Worm (Caenorhabditis elegans) whole organism, young adult: ENCODE measurements around the gene T03E6.8.

Experiments used
- B0019.2 ChIP-seq: fragments of 200-800 bp; sonication (Bioruptor generic); conservative IDR thresholded peaks from 2 replicates; pipeline ENCODE4 v1.3.6; 2022; ENCODE audit warnings: missing genetic modification reagents, missing genetic modification characterization, missing compliant biosample characterization
- C06A6.2 ChIP-seq: fragments of 200-800 bp; sonication (Bioruptor generic); conservative IDR thresholded peaks from 2 replicates; pipeline ENCODE4 v1.3.6; 2022; ENCODE audit warnings: missing genetic modification characterization, missing compliant biosample characterization
- C17E4.6 ChIP-seq: fragments of 200-800 bp; sonication (Bioruptor generic); IDR thresholded peaks from 2 replicates; pipeline ENCODE4 v1.3.6; 2022; ENCODE audit warnings: missing genetic modification reagents, missing genetic modification characterization, missing compliant biosample characterization
- Y67H2A.10 ChIP-seq: fragments of 200-800 bp; sonication (Bioruptor generic); conservative IDR thresholded peaks from 2 replicates; pipeline ENCODE4 v1.3.6; 2022; ENCODE audit warnings: missing genetic modification reagents, missing genetic modification characterization, missing compliant biosample characterization
- Y95B8A.8 ChIP-seq: fragments of 200-800 bp; sonication (Bioruptor generic); IDR thresholded peaks from 2 replicates; pipeline ENCODE4 v1.3.6; 2022; ENCODE audit warnings: missing genetic modification reagents, missing genetic modification characterization, missing compliant biosample characterization
- ama-1 ChIP-seq, 3 experiments: fragments of 150-350 bp in 1 of 3; sonication (generic microtip) in 2 of 3; optimal IDR thresholded peaks; 2 replicates each; lab custom pipeline; 2014 to 2018; ENCODE audit warnings: missing biosample characterization in 2 of 3, missing genetic modification characterization in 2 of 3, missing genetic modification reagents in 2 of 3
- cebp-1 ChIP-seq, 2 experiments: fragments of 200-800 bp in 1 of 2; sonication (Bioruptor generic) in 1 of 2; sonication (generic microtip) in 1 of 2; IDR thresholded peaks in 1 of 2; optimal IDR thresholded peaks in 1 of 2; 2 replicates each; pipeline versions ENCODE4 v1.3.6 to Lab custom; 2017 to 2022; ENCODE audit warnings: missing compliant biosample characterization in 2 of 2, missing genetic modification characterization in 2 of 2, mild to moderate bottlenecking in 1 of 2, missing genetic modification reagents in 1 of 2, moderate library complexity in 1 of 2
- ceh-100 ChIP-seq: fragments of 200-800 bp; sonication (Bioruptor generic); IDR thresholded peaks from 2 replicates; pipeline ENCODE4 v1.3.6; 2022; ENCODE audit warnings: missing genetic modification reagents, missing genetic modification characterization, missing compliant biosample characterization
- chd-7 ChIP-seq: sonication (generic microtip); optimal IDR thresholded peaks from 2 replicates; lab custom pipeline; 2016; ENCODE audit warnings: mild to moderate bottlenecking, missing genetic modification characterization, moderate library complexity, missing compliant biosample characterization
- efl-1 ChIP-seq: fragments of 150-350 bp; optimal IDR thresholded peaks from 2 replicates; lab custom pipeline; 2014; ENCODE audit warnings: missing biosample characterization, missing genetic modification reagents, missing genetic modification characterization
- ekl-4 ChIP-seq: fragments of 200-800 bp; sonication (Bioruptor generic); IDR thresholded peaks from 2 replicates; pipeline ENCODE4 v1.3.6; 2022; ENCODE audit warnings: missing genetic modification reagents, missing genetic modification characterization, missing compliant biosample characterization
- lin-35 ChIP-seq, 3 experiments: fragments of 150-350 bp in 2 of 3; sonication (generic microtip) in 1 of 3; optimal IDR thresholded peaks; 2 replicates each; lab custom pipeline; 2014 to 2018; ENCODE audit warnings: missing biosample characterization in 3 of 3, missing genetic modification characterization in 3 of 3, missing genetic modification reagents in 3 of 3
- lin-40 ChIP-seq: sonication (generic microtip); optimal IDR thresholded peaks from 2 replicates; lab custom pipeline; 2016; ENCODE audit warnings: missing genetic modification characterization, mild to moderate bottlenecking, missing compliant biosample characterization, missing genotype, missing genetic modification reagents
- lin-54 ChIP-seq: fragments of 200-800 bp; sonication (Bioruptor generic); optimal IDR thresholded peaks from 2 replicates; lab custom pipeline; 2018; ENCODE audit warnings: mild to moderate bottlenecking, missing genetic modification characterization, missing compliant biosample characterization
- lsy-27 ChIP-seq: sonication (generic microtip); optimal IDR thresholded peaks from 2 replicates; lab custom pipeline; 2017; ENCODE audit warnings: missing genetic modification characterization, mild to moderate bottlenecking, missing compliant biosample characterization, antibody characterized with exemption, missing genotype, borderline replicate concordance; ENCODE audit not compliant: insufficient read depth
- madf-3 ChIP-seq: fragments of 200-800 bp; sonication (Bioruptor generic); IDR thresholded peaks from 2 replicates; pipeline ENCODE4 v1.3.6; 2022; ENCODE audit warnings: missing genetic modification reagents, missing genetic modification characterization, missing compliant biosample characterization
- mel-28 ChIP-seq: sonication (generic microtip); optimal IDR thresholded peaks from 2 replicates; lab custom pipeline; 2016; ENCODE audit warnings: borderline replicate concordance, mild to moderate bottlenecking, missing genetic modification characterization, missing compliant biosample characterization
- nhr-120 ChIP-seq: fragments of 200-800 bp; sonication (Bioruptor generic); IDR thresholded peaks from 2 replicates; pipeline ENCODE4 v1.3.6; 2022; ENCODE audit warnings: missing genetic modification characterization, missing compliant biosample characterization
- nhr-179 ChIP-seq: sonication (generic microtip); optimal IDR thresholded peaks from 2 replicates; lab custom pipeline; 2016; ENCODE audit warnings: mild to moderate bottlenecking, missing genetic modification characterization, missing compliant biosample characterization
- nhr-80 ChIP-seq: sonication (generic microtip); optimal IDR thresholded peaks from 2 replicates; lab custom pipeline; 2016; ENCODE audit warnings: missing genetic modification characterization, missing compliant biosample characterization
- pha-4 ChIP-seq: fragments of 150-350 bp; sonication (generic microtip); optimal IDR thresholded peaks from 2 replicates; lab custom pipeline; 2014; ENCODE audit warnings: missing biosample characterization, missing genetic modification reagents, missing genetic modification characterization
- rec-8 ChIP-seq, 2 experiments: sonication (generic microtip); optimal IDR thresholded peaks; 2 replicates each; lab custom pipeline; 2016; ENCODE audit warnings: mild to moderate bottlenecking in 2 of 2, missing genetic modification characterization in 2 of 2, missing genetic modification reagents in 2 of 2, missing genotype in 2 of 2, missing biosample characterization in 1 of 2, missing compliant biosample characterization in 1 of 2, moderate library complexity in 1 of 2
- repo-1 ChIP-seq: sonication (generic microtip); optimal IDR thresholded peaks from 2 replicates; lab custom pipeline; 2017; ENCODE audit warnings: mild to moderate bottlenecking, missing genetic modification characterization, missing compliant biosample characterization
- snpc-4 ChIP-seq, 5 experiments: fragments of 150-350 bp in 1 of 5; sonication (generic microtip) in 4 of 5; optimal IDR thresholded peaks; 2 replicates each; lab custom pipeline; 2014 to 2018; ENCODE audit warnings: missing genetic modification characterization in 5 of 5, missing biosample characterization in 3 of 5, antibody characterized with exemption in 2 of 5, mild to moderate bottlenecking in 2 of 5, missing compliant biosample characterization in 2 of 5, missing genotype in 2 of 5, moderate library complexity in 2 of 5, missing genetic modification reagents in 1 of 5
- tbp1 ChIP-seq: fragments of 200-800 bp; sonication (Bioruptor generic); optimal IDR thresholded peaks from 2 replicates; lab custom pipeline; 2018; ENCODE audit warnings: mild to moderate bottlenecking, missing genetic modification characterization, missing compliant biosample characterization
- tlf-1 ChIP-seq: fragments of 200-800 bp; sonication (Bioruptor generic); optimal IDR thresholded peaks from 2 replicates; lab custom pipeline; 2018; ENCODE audit warnings: mild to moderate bottlenecking, missing genetic modification characterization, missing compliant biosample characterization
- ztf-18 ChIP-seq: sonication (generic microtip); optimal IDR thresholded peaks from 2 replicates; lab custom pipeline; 2016; ENCODE audit warnings: missing genotype, mild to moderate bottlenecking, missing genetic modification characterization, missing compliant biosample characterization
- ztf-22 ChIP-seq: fragments of 200-800 bp; sonication (Bioruptor generic); optimal IDR thresholded peaks from 2 replicates; lab custom pipeline; 2018; ENCODE audit warnings: mild to moderate bottlenecking, missing genetic modification characterization, moderate library complexity, missing compliant biosample characterization
- ztf-25 ChIP-seq: fragments of 200-800 bp; sonication (Bioruptor generic); IDR thresholded peaks from 2 replicates; pipeline ENCODE4 v1.3.6; 2022; ENCODE audit warnings: missing genetic modification reagents, missing genetic modification characterization, missing compliant biosample characterization

The T03E6.8 gene

DNA sequence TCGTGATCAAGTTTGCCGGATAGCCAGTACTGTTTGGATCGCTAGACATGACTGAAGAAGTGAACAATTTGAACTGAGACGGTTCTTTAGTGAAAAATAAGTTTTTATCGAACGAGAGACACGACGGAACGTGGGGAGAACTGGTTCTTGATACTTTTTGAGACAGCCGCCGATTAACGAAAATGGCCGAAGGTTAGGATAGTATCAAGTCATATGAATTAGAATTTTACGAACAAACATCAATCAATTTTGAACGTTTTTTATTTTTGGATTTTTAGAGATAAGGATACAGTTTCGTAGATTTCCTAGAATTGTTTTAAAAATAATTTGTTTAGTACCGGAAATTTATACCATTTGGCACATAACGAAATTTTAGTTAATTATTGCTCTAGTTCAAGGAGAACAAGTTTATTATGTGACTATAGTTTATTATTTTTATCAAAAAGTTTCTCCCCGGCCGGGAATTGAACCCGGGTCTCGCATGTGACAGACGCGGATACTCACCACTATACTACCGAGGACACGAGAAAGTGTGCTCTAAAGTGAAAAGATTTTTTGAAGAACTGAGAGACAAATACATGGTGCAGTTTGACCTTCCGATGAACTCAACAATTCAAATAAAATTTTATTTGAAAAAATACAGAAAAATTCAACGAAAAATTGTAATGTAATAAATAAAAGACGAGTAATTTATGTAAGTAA, 45.5 kb upstream of the T03E6.8 start, which contains the start of gene W06G6.20 (continued):
- no peak for TF ChIP-seq chd-7 (tag; lab: Kevin White, UChicago)
- peak; percentile 44 for TF ChIP-seq snpc-4 (GFP tag; optimal IDR thresholded peaks at IDR 0.05; lab: Kevin White, UChicago)
- TF ChIP-seq snpc-4 (tag; optimal IDR thresholded peaks at IDR 0.05; lab: Kevin White, UChicago), result peak in 3 of 4 experiments; percentile 29 to 85 (median 76)
- no peak for TF ChIP-seq cebp-1 (GFP tag; IDR thresholded peaks at IDR 0.05; lab: Robert Waterston, UW)
- peak; percentile 31 for TF ChIP-seq cebp-1 (tag; optimal IDR thresholded peaks at IDR 0.05; lab: Kevin White, UChicago)
- peak; percentile 22 for TF ChIP-seq lsy-27 (tag; lab: Kevin White, UChicago)

- no peak for TF ChIP-seq ceh-100 (GFP tag; lab: Robert Waterston, UW)
- no peak for TF ChIP-seq pha-4 (tag; lab: Kevin White, UChicago)
- TF ChIP-seq lin-54 (GFP tag; lab: Kevin White, UChicago), result no peak
- no peak for TF ChIP-seq lin-35 (GFP tag; optimal IDR thresholded peaks at IDR 0.05; lab: Kevin White, UChicago)
- TF ChIP-seq tlf-1 (GFP tag; lab: Kevin White, UChicago), result no peak
- no peak for TF ChIP-seq nhr-179 (tag; lab: Kevin White, UChicago)
- TF ChIP-seq B0019.2, result no peak
- no peak for TF ChIP-seq nhr-80 (tag; lab: Kevin White, UChicago)
- TF ChIP-seq ekl-4 (GFP tag; lab: Robert Waterston, UW), result no peak
- TF ChIP-seq C17E4.6 (GFP tag; lab: Robert Waterston, UW), result no peak
- no peak for TF ChIP-seq rec-8 (tag; optimal IDR thresholded peaks at IDR 0.05; lab: Kevin White, UChicago)
- no peak for TF ChIP-seq nhr-120
- TF ChIP-seq madf-3 (GFP tag; lab: Robert Waterston, UW), result no peak
- no peak for TF ChIP-seq Y67H2A.10 (GFP tag; lab: Robert Waterston, UW)
- no peak for TF ChIP-seq snpc-4 (GFP tag; optimal IDR thresholded peaks at IDR 0.05; lab: Kevin White, UChicago)
- TF ChIP-seq snpc-4 (tag; optimal IDR thresholded peaks at IDR 0.05; lab: Kevin White, UChicago), result no peak
- no peak for TF ChIP-seq chd-7 (tag; lab: Kevin White, UChicago)
- TF ChIP-seq repo-1 (tag; lab: Kevin White, UChicago), result no peak
- TF ChIP-seq ama-1 (optimal IDR thresholded peaks at IDR 0.05; lab: Kevin White, UChicago), result no peak
- TF ChIP-seq ama-1 (GFP tag; optimal IDR thresholded peaks at IDR 0.05; lab: Kevin White, UChicago), result no peak
- no peak for TF ChIP-seq mel-28 (tag; lab: Kevin White, UChicago)
Observed at ce11 chrV:16647093-16647492, 44.1 kb upstream of the T03E6.8 start, which contains the start of gene W06G6.10. Gene W06G6.10, minus strand, starts transcription at chrV:16647193.

ce11 chrV:16646372-16646771, 43.4 kb upstream of the T03E6.8 start, which contains the start of gene W06G6.9:
Gene W06G6.9, minus strand, starts transcription at chrV:16646472.
- TF ChIP-seq efl-1 (GFP tag; lab: Kevin White, UChicago) (no peak), tbp1 (GFP tag; lab: Kevin White, UChicago) (no peak), C17E4.6 (GFP tag; lab: Robert Waterston, UW) (no peak), ztf-22 (GFP tag; lab: Kevin White, UChicago) (no peak), ztf-25 (no peak), lin-35 (GFP tag; optimal IDR thresholded peaks at IDR 0.05; lab: Kevin White, UChicago) (no peak), cebp-1 (GFP tag; IDR thresholded peaks at IDR 0.05; lab: Robert Waterston, UW) (no peak), cebp-1 (tag; optimal IDR thresholded peaks at IDR 0.05; lab: Kevin White, UChicago) (no peak), ztf-18 (tag; lab: Kevin White, UChicago) (no peak), Y95B8A.8 (GFP tag; lab: Robert Waterston, UW) (no peak), tlf-1 (GFP tag; lab: Kevin White, UChicago) (no peak), lin-40 (tag; lab: Kevin White, UChicago) (no peak), C06A6.2 (GFP tag; lab: Robert Waterston, UW) (no peak)
- TF ChIP-seq, all 124 proteins: peak for 0
